Fruit fly (Drosophila melanogaster): ENCODE data around the gene CG3792.
A peak's percentile ranks its signal among the peaks of the same experiment; 100 is the strongest.

Gene CG3792

DNA sequence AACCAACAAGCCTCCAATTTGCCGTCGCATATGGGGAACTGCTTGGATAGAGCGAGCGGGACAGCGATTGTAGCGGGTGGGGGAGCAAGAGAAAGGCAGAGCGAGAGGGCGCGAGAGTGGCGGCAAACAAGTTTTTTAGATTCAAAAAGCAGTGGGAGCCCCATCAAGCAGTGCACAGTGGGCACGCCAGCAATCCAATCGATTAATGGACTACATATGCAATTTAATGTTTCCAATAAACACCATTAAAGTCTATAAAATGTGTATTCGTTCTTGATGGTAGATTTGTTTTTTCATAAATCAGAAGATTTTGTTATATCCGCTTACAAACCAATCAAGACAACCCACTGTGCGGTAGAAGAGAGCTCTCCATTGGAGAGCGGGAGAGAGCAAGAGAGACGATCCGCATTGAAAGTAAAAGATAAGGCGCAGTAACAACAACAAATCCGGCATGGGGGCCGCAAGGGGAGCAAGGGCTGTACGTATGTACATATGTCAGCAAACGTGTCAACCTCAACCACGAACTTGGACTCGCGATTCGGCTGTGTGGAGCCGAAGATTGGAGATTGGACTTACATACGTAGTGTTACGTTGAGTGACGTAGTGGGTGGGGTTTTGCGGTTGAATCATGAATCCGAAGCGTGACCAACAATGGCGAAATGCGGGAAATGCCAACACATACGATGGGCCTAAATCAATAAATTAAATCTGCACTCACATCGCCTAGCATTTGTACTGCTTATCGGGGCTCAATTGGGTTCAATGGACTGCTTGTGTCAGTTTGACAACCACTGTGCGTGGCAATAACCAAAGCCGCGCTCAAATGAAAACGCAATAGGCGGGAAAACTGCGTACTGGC lies 20.5 kb downstream of the CG3792 start (continued):
- TF ChIP-seq CG18599 (GFP tag; optimal IDR thresholded peaks at IDR 0.05) (peak; percentile 99), CG6272 (GFP tag; IDR thresholded peaks at IDR 0.05) (peak; percentile 99), CG1792 (GFP tag; optimal IDR thresholded peaks at IDR 0.05) (peak; percentile 99), repo (GFP tag; optimal IDR thresholded peaks at IDR 0.05) (peak; percentile 99), CG10431 (GFP tag; optimal IDR thresholded peaks at IDR 0.05) (peak; percentile 97), CG4328 (GFP tag; optimal IDR thresholded peaks at IDR 0.05) (peak; percentile 98), cg (GFP tag; optimal IDR thresholded peaks at IDR 0.05) (peak; percentile 15), D (optimal IDR thresholded peaks at IDR 0.05) (no peak), D (GFP tag; optimal IDR thresholded peaks at IDR 0.05) (peak; percentile 99), disco-r (GFP tag; optimal IDR thresholded peaks at IDR 0.05) (peak; percentile 99), gsb (GFP tag; IDR thresholded peaks at IDR 0.05) (peak; percentile 98), stc (GFP tag; IDR thresholded peaks at IDR 0.05) (peak; percentile 99), MBD-R2 (GFP tag; IDR thresholded peaks at IDR 0.05) (peak; percentile 99), Doc2 (GFP tag; IDR thresholded peaks at IDR 0.05) (peak; percentile 98), dm (GFP tag; optimal IDR thresholded peaks at IDR 0.05) (peak; percentile 98), CG1603 (tag; optimal IDR thresholded peaks at IDR 0.05) (peak; percentile 99), Deaf1 (tag; optimal IDR thresholded peaks at IDR 0.05) (peak; percentile 98), Hmr (GFP tag; optimal IDR thresholded peaks at IDR 0.05) (peak; percentile 98), z (GFP tag; IDR thresholded peaks at IDR 0.05) (peak; percentile 84), CG15601 (tag; optimal IDR thresholded peaks at IDR 0.05) (peak; percentile 98), bcd (GFP tag; optimal IDR thresholded peaks at IDR 0.05) (peak; percentile 99), trem (tag; optimal IDR thresholded peaks at IDR 0.05) (peak; percentile 97), CG7963 (GFP tag; IDR thresholded peaks at IDR 0.05; ENCODE audit: partially characterized antibody) (peak; percentile 70), PHDP (tag; optimal IDR thresholded peaks at IDR 0.05) (peak; percentile 99), CG9797 (GFP tag; optimal IDR thresholded peaks at IDR 0.05) (peak; percentile 67), seq (GFP tag; IDR thresholded peaks at IDR 0.05) (peak; percentile 99), Hey (tag; optimal IDR thresholded peaks at IDR 0.05) (peak; percentile 87), dati (GFP tag; IDR thresholded peaks at IDR 0.05) (peak; percentile 99), corto (GFP tag; optimal IDR thresholded peaks at IDR 0.05) (peak; percentile 95), CG17802 (tag; optimal IDR thresholded peaks at IDR 0.05) (peak; percentile 94), CG3995 (GFP tag; optimal IDR thresholded peaks at IDR 0.05) (peak; percentile 82), aop (GFP tag; IDR thresholded peaks at IDR 0.05) (peak; percentile 96), chn (GFP tag; optimal IDR thresholded peaks at IDR 0.05) (peak; percentile 99), Oaz (GFP tag; IDR thresholded peaks at IDR 0.05) (peak; percentile 98), vnd (GFP tag; IDR thresholded peaks at IDR 0.05; ENCODE audit: partially characterized antibody) (peak; percentile 73), fd3F (GFP tag; optimal IDR thresholded peaks at IDR 0.05) (peak; percentile 97), ham (GFP tag; IDR thresholded peaks at IDR 0.05) (no peak; the same call in 1 of the 2 replicates), sd (tag; optimal IDR thresholded peaks at IDR 0.05) (peak; percentile 92), BtbVII (GFP tag; optimal IDR thresholded peaks at IDR 0.05) (peak; percentile 98), CG4730 (GFP tag; IDR thresholded peaks at IDR 0.05) (peak; percentile 99), CG3847 (GFP tag; IDR thresholded peaks at IDR 0.05) (peak; percentile 99), ap (GFP tag; IDR thresholded peaks at IDR 0.05) (peak; percentile 99), Usf (GFP tag; optimal IDR thresholded peaks at IDR 0.05) (peak; percentile 98), CG7357 (GFP tag; IDR thresholded peaks at IDR 0.05) (peak; percentile 96), chinmo (GFP tag; IDR thresholded peaks at IDR 0.05; ENCODE audit: partially characterized antibody) (no peak), h (optimal IDR thresholded peaks at IDR 0.05) (no peak), CG10543 (GFP tag; optimal IDR thresholded peaks at IDR 0.05) (peak; percentile 98), CoRest (tag; optimal IDR thresholded peaks at IDR 0.05) (peak; percentile 99), lov (optimal IDR thresholded peaks at IDR 0.05) (no peak), lov (GFP tag; IDR thresholded peaks at IDR 0.05) (peak; percentile 98)
